Worm (Caenorhabditis elegans) whole organism, L1 larva: ENCODE measurements around the gene jkk-1.

Experiments used
- mef-2 ChIP-seq: fragments of 150-350 bp; optimal IDR thresholded peaks from 2 replicates; lab custom pipeline; 2014; ENCODE audit warnings: missing biosample characterization, missing genetic modification characterization
- nhr-237 ChIP-seq: fragments of 150-350 bp; optimal IDR thresholded peaks from 2 replicates; lab custom pipeline; 2014; ENCODE audit warnings: missing biosample characterization, missing genetic modification characterization
- nhr-28 ChIP-seq: fragments of 150-350 bp; optimal IDR thresholded peaks from 2 replicates; lab custom pipeline; 2014; ENCODE audit warnings: missing biosample characterization, missing genetic modification characterization

DNA sequence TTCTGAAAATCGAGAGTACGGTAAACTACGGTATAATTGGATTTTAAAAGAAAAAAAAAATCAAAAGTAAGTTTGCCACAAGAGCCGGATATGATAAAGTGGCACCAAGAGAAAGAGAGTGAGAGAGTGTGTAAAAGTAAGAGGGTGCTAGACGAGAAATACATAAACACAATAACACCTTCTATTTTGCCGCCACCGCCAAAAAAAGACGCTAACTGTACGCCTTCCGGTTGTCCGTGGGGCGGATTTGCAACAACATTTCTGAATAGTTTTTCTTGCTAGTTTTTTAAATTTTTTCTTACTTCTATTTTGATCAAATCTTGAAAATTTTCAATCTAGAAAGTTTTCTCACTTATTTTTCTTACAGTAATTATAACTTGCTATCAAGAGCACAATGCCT lies 4.4 kb downstream of the jkk-1 start, which contains the start of gene F35C8.8:
- TF ChIP-seq nhr-28 (tag; lab: Kevin White, UChicago) (no peak), mef-2 (tag; lab: Kevin White, UChicago) (no peak), nhr-237 (tag; lab: Kevin White, UChicago) (no peak)
